Worm (Caenorhabditis elegans): ENCODE data around the gene ptr-25.

DNA sequence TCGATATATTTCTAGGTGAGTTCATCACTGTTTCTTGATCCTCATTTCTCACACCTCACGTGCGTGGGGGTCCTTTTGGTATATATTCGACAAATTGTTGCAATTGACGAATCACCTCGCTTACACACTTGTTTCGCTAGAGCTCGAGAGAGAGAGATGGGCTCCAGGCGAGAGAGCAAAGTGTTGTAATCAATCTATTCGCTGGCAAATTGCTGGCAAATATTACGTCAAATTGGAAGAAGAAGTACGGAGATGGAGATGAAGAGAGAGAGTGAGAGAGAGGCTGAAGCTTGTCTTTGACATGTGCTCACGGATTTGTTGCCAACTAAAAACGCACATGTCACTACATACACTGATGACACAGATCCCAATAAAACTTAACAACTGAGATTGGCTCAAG, 38.0 kb downstream of the ptr-25 start:
- TF ChIP-seq sem-2 (GFP tag; optimal IDR thresholded peaks at IDR 0.05) = no peak
- TF ChIP-seq nhr-28 (tag; optimal IDR thresholded peaks at IDR 0.05) = no peak
